Worm (Caenorhabditis elegans): ENCODE data around the gene nfu-1.
A peak's percentile ranks its signal among the peaks of the same experiment; 100 is the strongest.

DNA sequence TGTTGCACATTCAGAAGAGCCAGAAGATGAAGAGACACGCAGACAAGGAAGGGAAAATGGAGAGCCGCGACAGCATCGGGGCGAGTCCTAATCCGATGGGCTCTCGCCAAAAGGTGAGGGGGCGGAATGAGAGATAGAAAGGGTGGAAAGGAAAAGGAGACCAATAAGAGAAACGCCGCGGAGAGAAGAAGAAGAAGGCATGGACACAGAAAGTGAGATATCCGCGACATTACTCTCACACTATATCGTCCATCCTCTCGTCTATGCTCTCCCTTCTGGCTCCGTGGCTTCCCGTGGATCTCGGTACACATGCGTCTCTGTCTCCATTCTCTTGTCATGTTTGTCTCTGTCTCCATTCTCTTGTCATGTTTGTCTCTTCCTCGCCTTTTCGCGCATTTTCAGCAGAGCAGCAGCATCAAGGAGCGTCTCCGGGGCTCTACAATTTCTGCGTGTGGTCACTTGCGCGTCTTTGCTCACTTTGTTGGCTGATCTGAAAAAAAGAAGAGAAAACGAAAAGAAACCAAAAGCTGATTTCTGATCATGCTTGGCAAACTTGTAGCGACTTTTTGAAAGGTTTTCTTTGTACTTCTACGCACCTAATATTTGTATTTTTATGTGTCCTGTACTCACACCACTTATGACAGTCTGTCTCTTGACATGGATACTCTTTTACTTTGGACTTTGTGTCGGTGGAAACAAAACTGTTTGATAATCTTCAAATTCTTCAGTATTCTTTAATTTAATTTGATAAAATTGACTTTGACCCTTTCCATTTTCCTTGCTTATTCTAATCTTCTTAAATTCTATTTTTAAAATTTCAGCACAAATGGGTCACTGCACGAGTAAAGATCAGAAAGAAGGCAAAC is 16.2 kb downstream of the nfu-1 start, which contains the start of gene gpa-7:
- TF ChIP-seq fkh-10 (GFP tag; optimal IDR thresholded peaks at IDR 0.05) (peak; percentile 71), fos-1 (tag; optimal IDR thresholded peaks at IDR 0.05) (no peak), ceh-9 (tag; optimal IDR thresholded peaks at IDR 0.05) (no peak), snpc-4 (tag; optimal IDR thresholded peaks at IDR 0.05) (peak; percentile 54), eor-1 (tag; optimal IDR thresholded peaks at IDR 0.05) (no peak), ZK546.5 (tag; optimal IDR thresholded peaks at IDR 0.05) (no peak), sea-2 (GFP tag; optimal IDR thresholded peaks at IDR 0.05) (peak; percentile 36), hmg-11 (tag; optimal IDR thresholded peaks at IDR 0.05) (peak; percentile 79), nhr-237 (tag; optimal IDR thresholded peaks at IDR 0.05) (no peak), nhr-12 (tag; optimal IDR thresholded peaks at IDR 0.05) (no peak), zag-1 (tag; optimal IDR thresholded peaks at IDR 0.05) (peak; percentile 24), ztf-4 (tag; optimal IDR thresholded peaks at IDR 0.05) (no peak), elt-3 (tag; optimal IDR thresholded peaks at IDR 0.05) (no peak), nhr-76 (tag; optimal IDR thresholded peaks at IDR 0.05) (no peak)
